Worm (Caenorhabditis elegans) whole organism, late embryonic: ENCODE measurements around the gene nspg-12.

ENCODE experiments used
- F13H6.1 ChIP-seq: sonication (generic microtip); optimal IDR thresholded peaks from 2 replicates; lab custom pipeline; 2016; ENCODE audit warnings: missing genetic modification characterization, missing compliant biosample characterization
- K09A11.1 ChIP-seq: sonication (generic microtip); optimal IDR thresholded peaks from 2 replicates; lab custom pipeline; 2017; ENCODE audit warnings: antibody characterized with exemption, mild to moderate bottlenecking, missing genetic modification characterization, missing compliant biosample characterization; ENCODE audit not compliant: insufficient read depth
- ceh-14 ChIP-seq: sonication (generic microtip); optimal IDR thresholded peaks from 2 replicates; lab custom pipeline; 2016; ENCODE audit warnings: missing genotype, missing genetic modification characterization, missing compliant biosample characterization
- ceh-19 ChIP-seq: fragments of 200-800 bp; sonication (Bioruptor generic); optimal IDR thresholded peaks from 2 replicates; lab custom pipeline; 2018; ENCODE audit warnings: mild to moderate bottlenecking, missing genetic modification characterization, missing compliant biosample characterization
- ceh-22 ChIP-seq: sonication (generic microtip); optimal IDR thresholded peaks from 2 replicates; lab custom pipeline; 2017; ENCODE audit warnings: missing biosample characterization, missing genetic modification characterization
- ceh-31 ChIP-seq: sonication (generic microtip); optimal IDR thresholded peaks from 2 replicates; lab custom pipeline; 2016; ENCODE audit warnings: missing genetic modification characterization, missing compliant biosample characterization
- ceh-34 ChIP-seq: sonication (generic microtip); optimal IDR thresholded peaks from 2 replicates; lab custom pipeline; 2016; ENCODE audit warnings: mild to moderate bottlenecking, missing genetic modification characterization, missing compliant biosample characterization
- ceh-45 ChIP-seq: fragments of 200-800 bp; sonication (Bioruptor generic); IDR thresholded peaks from 2 replicates; pipeline ENCODE4 v1.3.6; 2022; ENCODE audit warnings: missing genetic modification reagents, missing genetic modification characterization, missing compliant biosample characterization
- ceh-48 ChIP-seq: sonication (generic microtip); optimal IDR thresholded peaks from 2 replicates; lab custom pipeline; 2016; ENCODE audit warnings: missing genetic modification characterization, inconsistent platforms, missing compliant biosample characterization
- che-1 ChIP-seq: sonication (generic microtip); optimal IDR thresholded peaks from 2 replicates; lab custom pipeline; 2016; ENCODE audit warnings: mild to moderate bottlenecking, missing genetic modification characterization, missing compliant biosample characterization
- elt-2 ChIP-seq: sonication (generic microtip); optimal IDR thresholded peaks from 2 replicates; lab custom pipeline; 2016; ENCODE audit warnings: missing genetic modification reagents, missing genetic modification characterization, missing compliant biosample characterization
- elt-4 ChIP-seq: sonication (generic microtip); optimal IDR thresholded peaks from 2 replicates; lab custom pipeline; 2016; ENCODE audit warnings: missing genetic modification characterization, missing compliant biosample characterization
- eyg-1 ChIP-seq: sonication (generic microtip); optimal IDR thresholded peaks from 2 replicates; lab custom pipeline; 2016; ENCODE audit warnings: missing genotype, missing genetic modification characterization, missing compliant biosample characterization
- fax-1 ChIP-seq: sonication (generic microtip); optimal IDR thresholded peaks from 2 replicates; lab custom pipeline; 2016; ENCODE audit warnings: missing genotype, missing genetic modification characterization, missing compliant biosample characterization
- fkh-10 ChIP-seq: fragments of 150-350 bp; optimal IDR thresholded peaks from 2 replicates; lab custom pipeline; 2014; ENCODE audit warnings: missing biosample characterization, missing genetic modification reagents, missing genetic modification characterization
- hlh-13 ChIP-seq: fragments of 200-800 bp; sonication (Bioruptor generic); optimal IDR thresholded peaks from 2 replicates; lab custom pipeline; 2018; ENCODE audit warnings: mild to moderate bottlenecking, missing genetic modification characterization, missing compliant biosample characterization
- hlh-30 ChIP-seq: sonication (generic microtip); optimal IDR thresholded peaks from 2 replicates; lab custom pipeline; 2017; ENCODE audit warnings: antibody characterized with exemption, missing genetic modification characterization, missing compliant biosample characterization; ENCODE audit not compliant: insufficient read depth
- hlh-6 ChIP-seq: sonication (generic microtip); optimal IDR thresholded peaks from 2 replicates; lab custom pipeline; 2016; ENCODE audit warnings: missing genotype, missing genetic modification characterization, missing compliant biosample characterization
- lim-6 ChIP-seq: sonication (generic microtip); optimal IDR thresholded peaks from 2 replicates; lab custom pipeline; 2016; ENCODE audit warnings: missing genetic modification characterization, missing compliant biosample characterization
- nfya-1 ChIP-seq: sonication (generic microtip); optimal IDR thresholded peaks from 2 replicates; lab custom pipeline; 2017; ENCODE audit warnings: missing genetic modification characterization, mild to moderate bottlenecking, missing compliant biosample characterization, antibody characterized with exemption, moderate library complexity
- nhr-232 ChIP-seq: sonication (generic microtip); optimal IDR thresholded peaks from 2 replicates; lab custom pipeline; 2016; ENCODE audit warnings: missing genetic modification characterization, missing compliant biosample characterization
- odd-2 ChIP-seq: sonication (generic microtip); optimal IDR thresholded peaks from 2 replicates; lab custom pipeline; 2017; ENCODE audit warnings: antibody characterized with exemption, mild to moderate bottlenecking, missing genetic modification characterization, missing compliant biosample characterization
- pat-9 ChIP-seq: fragments of 200-800 bp; sonication (Bioruptor generic); optimal IDR thresholded peaks from 2 replicates; lab custom pipeline; 2018; ENCODE audit warnings: mild to moderate bottlenecking, missing genetic modification characterization, moderate library complexity, missing compliant biosample characterization
- pax-1 ChIP-seq: fragments of 150-350 bp; optimal IDR thresholded peaks from 2 replicates; lab custom pipeline; 2014; ENCODE audit warnings: missing biosample characterization, missing genetic modification characterization
- pha-2 ChIP-seq: sonication (generic microtip); optimal IDR thresholded peaks from 2 replicates; lab custom pipeline; 2017; ENCODE audit warnings: mild to moderate bottlenecking, missing genetic modification characterization, missing compliant biosample characterization
- pqm-1 ChIP-seq: sonication (generic microtip); optimal IDR thresholded peaks from 2 replicates; lab custom pipeline; 2016; ENCODE audit warnings: missing genetic modification characterization, missing compliant biosample characterization
- pros-1 ChIP-seq: fragments of 150-350 bp; optimal IDR thresholded peaks from 2 replicates; lab custom pipeline; 2014; ENCODE audit warnings: missing biosample characterization, missing genetic modification reagents, missing genetic modification characterization
- ref-2 ChIP-seq: sonication (generic microtip); optimal IDR thresholded peaks from 2 replicates; lab custom pipeline; 2016; ENCODE audit warnings: missing genetic modification characterization, missing compliant biosample characterization
- rnt-1 ChIP-seq: sonication (generic microtip); optimal IDR thresholded peaks from 2 replicates; lab custom pipeline; 2016; ENCODE audit warnings: missing genetic modification characterization, missing compliant biosample characterization
- sdc-2 ChIP-seq: sonication (generic microtip); optimal IDR thresholded peaks from 2 replicates; lab custom pipeline; 2016; ENCODE audit warnings: missing genotype, missing genetic modification characterization, missing compliant biosample characterization
- sox-2 ChIP-seq: fragments of 200-800 bp; sonication (Bioruptor generic); IDR thresholded peaks from 2 replicates; pipeline ENCODE4 v1.3.6; 2022; ENCODE audit warnings: missing genetic modification reagents, missing genetic modification characterization, missing compliant biosample characterization
- syd-9 ChIP-seq: sonication (generic microtip); optimal IDR thresholded peaks from 2 replicates; lab custom pipeline; 2016; ENCODE audit warnings: mild to moderate bottlenecking, missing genetic modification characterization, moderate library complexity, missing compliant biosample characterization
- tbx-2 ChIP-seq: sonication (generic microtip); optimal IDR thresholded peaks from 2 replicates; lab custom pipeline; 2016; ENCODE audit warnings: missing genetic modification characterization, missing compliant biosample characterization
- tbx-7 ChIP-seq: sonication (generic microtip); optimal IDR thresholded peaks from 2 replicates; lab custom pipeline; 2016; ENCODE audit warnings: missing genotype, missing genetic modification characterization, missing compliant biosample characterization
- ttx-3 ChIP-seq: sonication (generic microtip); optimal IDR thresholded peaks from 2 replicates; lab custom pipeline; 2016; ENCODE audit warnings: missing genetic modification reagents, missing genetic modification characterization, missing compliant biosample characterization
- unc-3 ChIP-seq, 2 experiments: fragments of 200-800 bp in 1 of 2; sonication (Bioruptor generic) in 1 of 2; sonication (generic microtip) in 1 of 2; conservative IDR thresholded peaks in 1 of 2; optimal IDR thresholded peaks in 1 of 2; 2 replicates each; pipeline versions ENCODE4 v1.3.6 to Lab custom; 2016 to 2022; ENCODE audit warnings: missing compliant biosample characterization in 2 of 2, missing genetic modification characterization in 2 of 2, missing genetic modification reagents in 1 of 2
- unc-42 ChIP-seq: sonication (generic microtip); optimal IDR thresholded peaks from 2 replicates; lab custom pipeline; 2016; ENCODE audit warnings: missing genotype, missing genetic modification characterization, missing compliant biosample characterization
- unc-55 ChIP-seq: sonication (generic microtip); optimal IDR thresholded peaks from 2 replicates; lab custom pipeline; 2017; ENCODE audit warnings: missing biosample characterization, missing genetic modification reagents, missing genetic modification characterization
- unc-86 ChIP-seq: sonication (generic microtip); optimal IDR thresholded peaks from 2 replicates; lab custom pipeline; 2016; ENCODE audit warnings: missing genetic modification characterization, missing compliant biosample characterization

Gene nspg-12

ce11 chrX:5268062-5268461, 11.0 kb downstream of the nspg-12 start:
- TF ChIP-seq eyg-1 (tag; lab: Kevin White, UChicago) = no peak
- TF ChIP-seq ceh-14 (tag; lab: Kevin White, UChicago) = no peak
- no peak for TF ChIP-seq pqm-1 (tag; lab: Kevin White, UChicago)
- no peak for TF ChIP-seq lim-6 (tag; lab: Kevin White, UChicago)
- no peak for TF ChIP-seq fax-1
- no peak for TF ChIP-seq elt-4
- no peak for TF ChIP-seq pax-1 (tag; lab: Kevin White, UChicago)
- no peak for TF ChIP-seq ceh-45 (GFP tag; lab: Robert Waterston, UW)
- TF ChIP-seq pat-9 (tag; lab: Kevin White, UChicago) = no peak
- TF ChIP-seq rnt-1 = no peak
- no peak for TF ChIP-seq fkh-10 (GFP tag; lab: Kevin White, UChicago)
- no peak for TF ChIP-seq ttx-3
- TF ChIP-seq hlh-30 (tag; lab: Kevin White, UChicago) = no peak
- TF ChIP-seq hlh-13 (GFP tag; lab: Kevin White, UChicago) = no peak
- no peak for TF ChIP-seq unc-3 (GFP tag; conservative IDR thresholded peaks at IDR 0.05; lab: Robert Waterston, UW)
- no peak for TF ChIP-seq unc-3 (tag; optimal IDR thresholded peaks at IDR 0.05; lab: Kevin White, UChicago)
- TF ChIP-seq sox-2 (GFP tag; lab: Robert Waterston, UW) = no peak
- no peak for TF ChIP-seq odd-2 (tag; lab: Kevin White, UChicago)

ce11 chrX:5269359-5269758, 12.3 kb downstream of the nspg-12 start:
- TF ChIP-seq ceh-34 (no peak), unc-86 (tag; lab: Kevin White, UChicago) (no peak), elt-2 (peak; percentile 64)
- TF ChIP-seq, all 69 proteins: peak for 1

- no peak for TF ChIP-seq pat-9 (tag; lab: Kevin White, UChicago)
- no peak for TF ChIP-seq F13H6.1 (tag; lab: Kevin White, UChicago)
- peak; percentile 10 for TF ChIP-seq elt-2
- peak; percentile 81 for TF ChIP-seq pros-1 (tag; lab: Kevin White, UChicago)
- peak; percentile 6 for TF ChIP-seq ceh-14 (tag; lab: Kevin White, UChicago)
- TF ChIP-seq unc-42 = peak; percentile 46
- no peak for TF ChIP-seq nhr-232 (tag; lab: Kevin White, UChicago)
- peak; percentile 36 for TF ChIP-seq hlh-30 (tag; lab: Kevin White, UChicago)
- TF ChIP-seq sox-2 (GFP tag; lab: Robert Waterston, UW) = peak; percentile 27; the same call in 1 of the 2 replicates
- TF ChIP-seq ceh-31 = peak; percentile 65
- peak; percentile 48 for TF ChIP-seq sdc-2 (tag; lab: Kevin White, UChicago)
- peak; percentile 11 for TF ChIP-seq fax-1
- no peak for TF ChIP-seq che-1 (tag; lab: Kevin White, UChicago)
- TF ChIP-seq pha-2 (tag; lab: Kevin White, UChicago) = peak; percentile 20
- no peak for TF ChIP-seq ceh-22
- no peak for TF ChIP-seq hlh-6 (tag; lab: Kevin White, UChicago)
- TF ChIP-seq ref-2 = peak; percentile 72
- TF ChIP-seq tbx-7 = peak; percentile 1
- peak; percentile 62 for TF ChIP-seq ceh-19 (GFP tag; lab: Kevin White, UChicago)
- no peak for TF ChIP-seq syd-9
- TF ChIP-seq ceh-34 = peak; percentile 44
- no peak for TF ChIP-seq rnt-1
- peak; percentile 1 for TF ChIP-seq unc-55 (GFP tag; lab: Kevin White, UChicago)
- TF ChIP-seq nfya-1 (tag; lab: Kevin White, UChicago) = peak; percentile 72
- peak; percentile 52 for TF ChIP-seq eyg-1 (tag; lab: Kevin White, UChicago)
- TF ChIP-seq K09A11.1 (tag; lab: Kevin White, UChicago) = no peak
- peak; percentile 58 for TF ChIP-seq tbx-2 (tag; lab: Kevin White, UChicago)
- peak; percentile 3 for TF ChIP-seq unc-86 (tag; lab: Kevin White, UChicago)
- peak; percentile 69 for TF ChIP-seq ceh-48 (tag; lab: Kevin White, UChicago)
- TF ChIP-seq, all 69 proteins: peak for 20
These were observed 18.1 kb downstream of the nspg-12 start, which contains the start of gene hst-6 for ce11 chrX:5275209-5275608. Gene hst-6, plus strand, starts transcription at chrX:5275561.
